Worm (Caenorhabditis elegans): ENCODE results near the gene K08H2.7.

Gene K08H2.7

ce11 chrX:13264550-13264949 lies 16.3 kb upstream of the K08H2.7 start:
- TF ChIP-seq ceh-24 (tag; optimal IDR thresholded peaks at IDR 0.05) (peak; percentile 60), Y22D7AL.16 (tag; optimal IDR thresholded peaks at IDR 0.05) (peak; percentile 76), hlh-30 (tag; optimal IDR thresholded peaks at IDR 0.05; ENCODE audit: insufficient read depth) (peak; percentile 12), ceh-30 (tag; optimal IDR thresholded peaks at IDR 0.05) (no peak), C38D4.7 (GFP tag; optimal IDR thresholded peaks at IDR 0.05) (peak; percentile 77), ahr-1 (tag; optimal IDR thresholded peaks at IDR 0.05) (peak; percentile 31), ceh-9 (tag; optimal IDR thresholded peaks at IDR 0.05) (peak; percentile 25), pqm-1 (tag; optimal IDR thresholded peaks at IDR 0.05) (peak; percentile 47), T23F11.4 (GFP tag; optimal IDR thresholded peaks at IDR 0.05) (peak; percentile 62), gmeb-2 (tag; optimal IDR thresholded peaks at IDR 0.05) (peak; percentile 81), ttx-3 (tag; optimal IDR thresholded peaks at IDR 0.05) (peak; percentile 73), unc-42 (tag; optimal IDR thresholded peaks at IDR 0.05) (no peak), F13H6.1 (tag; optimal IDR thresholded peaks at IDR 0.05) (peak; percentile 69), che-1 (tag; optimal IDR thresholded peaks at IDR 0.05) (peak; percentile 74), ceh-22 (tag; optimal IDR thresholded peaks at IDR 0.05) (no peak), lim-6 (tag; optimal IDR thresholded peaks at IDR 0.05) (no peak), ceh-2 (tag; optimal IDR thresholded peaks at IDR 0.05) (peak; percentile 58), tbx-7 (tag; optimal IDR thresholded peaks at IDR 0.05) (peak; percentile 10), ama-1 (optimal IDR thresholded peaks at IDR 0.05) (no peak), zip-5 (tag; optimal IDR thresholded peaks at IDR 0.05) (peak; percentile 43), eyg-1 (tag; optimal IDR thresholded peaks at IDR 0.05) (peak; percentile 64), hlh-8 (tag; optimal IDR thresholded peaks at IDR 0.05) (peak; percentile 43), pros-1 (tag; optimal IDR thresholded peaks at IDR 0.05) (no peak), ztf-16 (tag; optimal IDR thresholded peaks at IDR 0.05) (peak; percentile 76), K02D7.2 (tag; optimal IDR thresholded peaks at IDR 0.05) (peak; percentile 64), C08G9.2 (tag; optimal IDR thresholded peaks at IDR 0.05) (peak; percentile 72), sox-4 (tag; optimal IDR thresholded peaks at IDR 0.05) (peak; percentile 81), ceh-31 (tag; optimal IDR thresholded peaks at IDR 0.05) (peak; percentile 65), hlh-15 (tag; optimal IDR thresholded peaks at IDR 0.05) (peak; percentile 80), rnt-1 (tag; optimal IDR thresholded peaks at IDR 0.05) (peak; percentile 10), hlh-13 (GFP tag; optimal IDR thresholded peaks at IDR 0.05) (peak; percentile 62), tbx-2 (tag; optimal IDR thresholded peaks at IDR 0.05) (peak; percentile 41), ets-4 (tag; optimal IDR thresholded peaks at IDR 0.05) (peak; percentile 56), nfya-1 (tag; optimal IDR thresholded peaks at IDR 0.05) (peak; percentile 44), ceh-19 (GFP tag; optimal IDR thresholded peaks at IDR 0.05) (peak; percentile 86), dmd-4 (tag; optimal IDR thresholded peaks at IDR 0.05; ENCODE audit: borderline replicate concordance) (peak; percentile 79), ceh-14 (tag; optimal IDR thresholded peaks at IDR 0.05) (peak; percentile 84), syd-9 (tag; optimal IDR thresholded peaks at IDR 0.05) (peak; percentile 64), nhr-232 (tag; optimal IDR thresholded peaks at IDR 0.05) (peak; percentile 71), ceh-6 (GFP tag; optimal IDR thresholded peaks at IDR 0.05) (peak; percentile 63), dve-1 (tag; optimal IDR thresholded peaks at IDR 0.05) (peak; percentile 60), pha-4 (tag; optimal IDR thresholded peaks at IDR 0.05) (no peak), fax-1 (tag; optimal IDR thresholded peaks at IDR 0.05) (peak; percentile 56), sox-2 (GFP tag; IDR thresholded peaks at IDR 0.05) (peak; percentile 68), unc-86 (tag; optimal IDR thresholded peaks at IDR 0.05) (peak; percentile 78), nhr-11 (tag; optimal IDR thresholded peaks at IDR 0.05) (no peak), ref-2 (tag; optimal IDR thresholded peaks at IDR 0.05) (peak; percentile 80), pax-1 (tag; optimal IDR thresholded peaks at IDR 0.05) (no peak), ceh-48 (tag; optimal IDR thresholded peaks at IDR 0.05) (peak; percentile 57), odd-2 (tag; optimal IDR thresholded peaks at IDR 0.05) (no peak), ceh-18 (tag; optimal IDR thresholded peaks at IDR 0.05) (peak; percentile 53), pat-9 (tag; optimal IDR thresholded peaks at IDR 0.05) (peak; percentile 78), unc-55 (GFP tag; optimal IDR thresholded peaks at IDR 0.05) (no peak), npax-4 (tag; optimal IDR thresholded peaks at IDR 0.05) (peak; percentile 52)
